Worm (Caenorhabditis elegans): ENCODE data around the gene C04F6.9.

Gene C04F6.9

ce11 chrX:3443526-3443925 lies 41.7 kb downstream of the C04F6.9 start, which contains the start of gene ZK813.2:
TSS of gene ZK813.2 (plus strand) at chrX:3443826.
- TF ChIP-seq attf-5 (GFP tag; optimal IDR thresholded peaks at IDR 0.05) (no peak), hmg-20 (GFP tag; IDR thresholded peaks at IDR 0.05) (no peak), B0035.1 (tag; optimal IDR thresholded peaks at IDR 0.05) (no peak)

- no peak for TF ChIP-seq C17E4.6 (GFP tag; IDR thresholded peaks at IDR 0.05)
- no peak for TF ChIP-seq Y53F4B.3 (GFP tag; IDR thresholded peaks at IDR 0.05)
- no peak for TF ChIP-seq ztf-6 (GFP tag; IDR thresholded peaks at IDR 0.05)
- TF ChIP-seq ama-1 (optimal IDR thresholded peaks at IDR 0.05) = no peak
- TF ChIP-seq ama-1 (GFP tag; optimal IDR thresholded peaks at IDR 0.05) = no peak
- TF ChIP-seq nfya-2 (GFP tag; IDR thresholded peaks at IDR 0.05) = no peak
- TF ChIP-seq ztf-18 (tag; optimal IDR thresholded peaks at IDR 0.05) = no peak
- no peak for TF ChIP-seq sptf-2 (GFP tag; optimal IDR thresholded peaks at IDR 0.05)
- no peak for TF ChIP-seq lag-1 (GFP tag; IDR thresholded peaks at IDR 0.05)
- no peak for TF ChIP-seq ceh-27 (GFP tag; optimal IDR thresholded peaks at IDR 0.05)
- no peak for TF ChIP-seq zfh-2 (GFP tag; conservative IDR thresholded peaks at IDR 0.05)
- no peak for TF ChIP-seq ztf-26 (tag; optimal IDR thresholded peaks at IDR 0.05)
- no peak for TF ChIP-seq F23B12.7 (tag; optimal IDR thresholded peaks at IDR 0.05; ENCODE audit: insufficient read depth)
- no peak for TF ChIP-seq Y67H2A.10 (GFP tag; conservative IDR thresholded peaks at IDR 0.05)
- no peak for TF ChIP-seq ceh-91 (GFP tag; IDR thresholded peaks at IDR 0.05)
- TF ChIP-seq dpff-1 (tag; optimal IDR thresholded peaks at IDR 0.05) = no peak
- TF ChIP-seq hlh-12 (tag; optimal IDR thresholded peaks at IDR 0.05) = no peak
- TF ChIP-seq nhr-80 (tag; optimal IDR thresholded peaks at IDR 0.05) = no peak
These were observed 42.7 kb downstream of the C04F6.9 start, which contains the start of gene ZK813.7 for ce11 chrX:3444514-3444913. TSS of gene ZK813.7 (plus strand) at chrX:3444814.

- TF ChIP-seq zim-3 (tag; optimal IDR thresholded peaks at IDR 0.05) (no peak), K11D2.4 (GFP tag; IDR thresholded peaks at IDR 0.05) (no peak), dox-1 (GFP tag; IDR thresholded peaks at IDR 0.05) (no peak), aptf-2 (GFP tag; conservative IDR thresholded peaks at IDR 0.05) (no peak), ceh-27 (GFP tag; optimal IDR thresholded peaks at IDR 0.05) (no peak), ekl-4 (GFP tag; IDR thresholded peaks at IDR 0.05) (no peak), cebp-1 (GFP tag; IDR thresholded peaks at IDR 0.05) (no peak), cebp-1 (tag; optimal IDR thresholded peaks at IDR 0.05) (no peak), hrde-1 (tag; optimal IDR thresholded peaks at IDR 0.05; ENCODE audit: borderline replicate concordance) (no peak), ets-4 (GFP tag; optimal IDR thresholded peaks at IDR 0.05) (no peak), D2030.7 (GFP tag; IDR thresholded peaks at IDR 0.05) (no peak), sea-2 (GFP tag; IDR thresholded peaks at IDR 0.05) (no peak), him-1 (tag; optimal IDR thresholded peaks at IDR 0.05) (no peak), F52B5.7 (tag; optimal IDR thresholded peaks at IDR 0.05) (no peak)
These were observed 44.2 kb downstream of the C04F6.9 start, which contains the start of gene ZK813.1 for ce11 chrX:3446011-3446410. TSS of gene ZK813.1 (plus strand) at chrX:3446311.

ce11 chrX:3451122-3451521 lies 49.3 kb downstream of the C04F6.9 start, which contains the start of gene ZK813.5:
TSS of gene ZK813.5 (minus strand) at chrX:3451222.
- no peak for TF ChIP-seq madf-6 (GFP tag; IDR thresholded peaks at IDR 0.05)
- no peak for TF ChIP-seq attf-3 (GFP tag; conservative IDR thresholded peaks at IDR 0.05)
- no peak for TF ChIP-seq mxl-1 (tag; optimal IDR thresholded peaks at IDR 0.05)
- no peak for TF ChIP-seq attf-6 (GFP tag; IDR thresholded peaks at IDR 0.05)
- no peak for TF ChIP-seq ets-4 (GFP tag; optimal IDR thresholded peaks at IDR 0.05)
- no peak for TF ChIP-seq hlh-26 (GFP tag; conservative IDR thresholded peaks at IDR 0.05)
- no peak for TF ChIP-seq unc-130 (GFP tag; optimal IDR thresholded peaks at IDR 0.05)
- no peak for TF ChIP-seq nhr-80 (tag; optimal IDR thresholded peaks at IDR 0.05)

All from whole organism, young adult.